Worm (Caenorhabditis elegans) whole organism, late embryonic: Measurements from ENCODE around the gene C17A2.7.
A peak's percentile ranks its signal among the peaks of the same experiment; 100 is the strongest.

Experiments
- C08G9.2 ChIP-seq: sonication (generic microtip); optimal IDR thresholded peaks from 2 replicates; lab custom pipeline; 2016; ENCODE audit warnings: mild to moderate bottlenecking, missing genetic modification characterization, moderate library complexity, missing compliant biosample characterization
- C38D4.7 ChIP-seq: fragments of 200-800 bp; sonication (Bioruptor generic); optimal IDR thresholded peaks from 2 replicates; lab custom pipeline; 2018; ENCODE audit warnings: mild to moderate bottlenecking, missing genetic modification characterization, moderate library complexity, missing compliant biosample characterization
- F13H6.1 ChIP-seq: sonication (generic microtip); optimal IDR thresholded peaks from 2 replicates; lab custom pipeline; 2016; ENCODE audit warnings: missing genetic modification characterization, missing compliant biosample characterization
- K02D7.2 ChIP-seq: sonication (generic microtip); optimal IDR thresholded peaks from 2 replicates; lab custom pipeline; 2017; ENCODE audit warnings: mild to moderate bottlenecking, missing genetic modification characterization, missing compliant biosample characterization
- K09A11.1 ChIP-seq: sonication (generic microtip); optimal IDR thresholded peaks from 2 replicates; lab custom pipeline; 2017; ENCODE audit warnings: antibody characterized with exemption, mild to moderate bottlenecking, missing genetic modification characterization, missing compliant biosample characterization; ENCODE audit not compliant: insufficient read depth
- T23F11.4 ChIP-seq: fragments of 200-800 bp; sonication (Bioruptor generic); optimal IDR thresholded peaks from 2 replicates; lab custom pipeline; 2018; ENCODE audit warnings: mild to moderate bottlenecking, missing genetic modification characterization, missing compliant biosample characterization
- ahr-1 ChIP-seq: sonication (generic microtip); optimal IDR thresholded peaks from 2 replicates; lab custom pipeline; 2016; ENCODE audit warnings: missing genetic modification characterization, missing compliant biosample characterization
- ama-1 ChIP-seq: fragments of 150-350 bp; optimal IDR thresholded peaks from 2 replicates; lab custom pipeline; 2014
- ceh-14 ChIP-seq: sonication (generic microtip); optimal IDR thresholded peaks from 2 replicates; lab custom pipeline; 2016; ENCODE audit warnings: missing genotype, missing genetic modification characterization, missing compliant biosample characterization
- ceh-18 ChIP-seq: sonication (generic microtip); optimal IDR thresholded peaks from 2 replicates; lab custom pipeline; 2016; ENCODE audit warnings: missing genetic modification characterization, missing compliant biosample characterization
- ceh-22 ChIP-seq: sonication (generic microtip); optimal IDR thresholded peaks from 2 replicates; lab custom pipeline; 2017; ENCODE audit warnings: missing biosample characterization, missing genetic modification characterization
- ceh-31 ChIP-seq: sonication (generic microtip); optimal IDR thresholded peaks from 2 replicates; lab custom pipeline; 2016; ENCODE audit warnings: missing genetic modification characterization, missing compliant biosample characterization
- ceh-9 ChIP-seq: sonication (generic microtip); optimal IDR thresholded peaks from 2 replicates; lab custom pipeline; 2016; ENCODE audit warnings: mild to moderate bottlenecking, missing genetic modification characterization, inconsistent platforms, missing compliant biosample characterization
- dmd-4 ChIP-seq: sonication (generic microtip); optimal IDR thresholded peaks from 2 replicates; lab custom pipeline; 2016; ENCODE audit warnings: borderline replicate concordance, missing genetic modification characterization, missing compliant biosample characterization
- elt-2 ChIP-seq: sonication (generic microtip); optimal IDR thresholded peaks from 2 replicates; lab custom pipeline; 2016; ENCODE audit warnings: missing genetic modification reagents, missing genetic modification characterization, missing compliant biosample characterization
- elt-4 ChIP-seq: sonication (generic microtip); optimal IDR thresholded peaks from 2 replicates; lab custom pipeline; 2016; ENCODE audit warnings: missing genetic modification characterization, missing compliant biosample characterization
- ets-4 ChIP-seq: sonication (generic microtip); optimal IDR thresholded peaks from 2 replicates; lab custom pipeline; 2016; ENCODE audit warnings: missing genetic modification characterization, missing compliant biosample characterization
- eyg-1 ChIP-seq: sonication (generic microtip); optimal IDR thresholded peaks from 2 replicates; lab custom pipeline; 2016; ENCODE audit warnings: missing genotype, missing genetic modification characterization, missing compliant biosample characterization
- fax-1 ChIP-seq: sonication (generic microtip); optimal IDR thresholded peaks from 2 replicates; lab custom pipeline; 2016; ENCODE audit warnings: missing genotype, missing genetic modification characterization, missing compliant biosample characterization
- fkh-6 ChIP-seq: sonication (generic microtip); optimal IDR thresholded peaks from 2 replicates; lab custom pipeline; 2016; ENCODE audit warnings: missing genetic modification characterization, missing compliant biosample characterization
- gmeb-2 ChIP-seq: sonication (generic microtip); optimal IDR thresholded peaks from 2 replicates; lab custom pipeline; 2016; ENCODE audit warnings: missing genetic modification characterization, inconsistent platforms, missing compliant biosample characterization
- hlh-15 ChIP-seq: sonication (generic microtip); optimal IDR thresholded peaks from 2 replicates; lab custom pipeline; 2016; ENCODE audit warnings: missing genetic modification characterization, missing compliant biosample characterization
- hlh-8 ChIP-seq: sonication (generic microtip); optimal IDR thresholded peaks from 2 replicates; lab custom pipeline; 2016; ENCODE audit warnings: missing genotype, missing genetic modification characterization, missing compliant biosample characterization
- lim-6 ChIP-seq: sonication (generic microtip); optimal IDR thresholded peaks from 2 replicates; lab custom pipeline; 2016; ENCODE audit warnings: missing genetic modification characterization, missing compliant biosample characterization
- nfya-1 ChIP-seq: sonication (generic microtip); optimal IDR thresholded peaks from 2 replicates; lab custom pipeline; 2017; ENCODE audit warnings: missing genetic modification characterization, mild to moderate bottlenecking, missing compliant biosample characterization, antibody characterized with exemption, moderate library complexity
- nhr-11 ChIP-seq: fragments of 150-350 bp; optimal IDR thresholded peaks from 2 replicates; lab custom pipeline; 2014; ENCODE audit warnings: missing biosample characterization, missing genetic modification characterization
- nhr-232 ChIP-seq: sonication (generic microtip); optimal IDR thresholded peaks from 2 replicates; lab custom pipeline; 2016; ENCODE audit warnings: missing genetic modification characterization, missing compliant biosample characterization
- npax-4 ChIP-seq: sonication (generic microtip); optimal IDR thresholded peaks from 2 replicates; lab custom pipeline; 2016; ENCODE audit warnings: missing genetic modification characterization, missing compliant biosample characterization
- odd-2 ChIP-seq: sonication (generic microtip); optimal IDR thresholded peaks from 2 replicates; lab custom pipeline; 2017; ENCODE audit warnings: antibody characterized with exemption, mild to moderate bottlenecking, missing genetic modification characterization, missing compliant biosample characterization
- pax-1 ChIP-seq: fragments of 150-350 bp; optimal IDR thresholded peaks from 2 replicates; lab custom pipeline; 2014; ENCODE audit warnings: missing biosample characterization, missing genetic modification characterization
- pha-4 ChIP-seq: fragments of 150-350 bp; optimal IDR thresholded peaks from 2 replicates; lab custom pipeline; 2018; ENCODE audit warnings: missing biosample characterization, missing genetic modification reagents, missing genetic modification characterization
- pqm-1 ChIP-seq: sonication (generic microtip); optimal IDR thresholded peaks from 2 replicates; lab custom pipeline; 2016; ENCODE audit warnings: missing genetic modification characterization, missing compliant biosample characterization
- ref-2 ChIP-seq: sonication (generic microtip); optimal IDR thresholded peaks from 2 replicates; lab custom pipeline; 2016; ENCODE audit warnings: missing genetic modification characterization, missing compliant biosample characterization
- rnt-1 ChIP-seq: sonication (generic microtip); optimal IDR thresholded peaks from 2 replicates; lab custom pipeline; 2016; ENCODE audit warnings: missing genetic modification characterization, missing compliant biosample characterization
- sox-2 ChIP-seq: fragments of 200-800 bp; sonication (Bioruptor generic); IDR thresholded peaks from 2 replicates; pipeline ENCODE4 v1.3.6; 2022; ENCODE audit warnings: missing genetic modification reagents, missing genetic modification characterization, missing compliant biosample characterization
- sox-4 ChIP-seq: sonication (generic microtip); optimal IDR thresholded peaks from 2 replicates; lab custom pipeline; 2017; ENCODE audit warnings: mild to moderate bottlenecking, missing genetic modification characterization, inconsistent platforms, missing compliant biosample characterization
- syd-9 ChIP-seq: sonication (generic microtip); optimal IDR thresholded peaks from 2 replicates; lab custom pipeline; 2016; ENCODE audit warnings: mild to moderate bottlenecking, missing genetic modification characterization, moderate library complexity, missing compliant biosample characterization
- tbx-2 ChIP-seq: sonication (generic microtip); optimal IDR thresholded peaks from 2 replicates; lab custom pipeline; 2016; ENCODE audit warnings: missing genetic modification characterization, missing compliant biosample characterization
- tbx-7 ChIP-seq: sonication (generic microtip); optimal IDR thresholded peaks from 2 replicates; lab custom pipeline; 2016; ENCODE audit warnings: missing genotype, missing genetic modification characterization, missing compliant biosample characterization
- ttx-3 ChIP-seq: sonication (generic microtip); optimal IDR thresholded peaks from 2 replicates; lab custom pipeline; 2016; ENCODE audit warnings: missing genetic modification reagents, missing genetic modification characterization, missing compliant biosample characterization
- unc-3 ChIP-seq, 2 experiments: fragments of 200-800 bp in 1 of 2; sonication (Bioruptor generic) in 1 of 2; sonication (generic microtip) in 1 of 2; conservative IDR thresholded peaks in 1 of 2; optimal IDR thresholded peaks in 1 of 2; 2 replicates each; pipeline versions ENCODE4 v1.3.6 to Lab custom; 2016 to 2022; ENCODE audit warnings: missing compliant biosample characterization in 2 of 2, missing genetic modification characterization in 2 of 2, missing genetic modification reagents in 1 of 2
- unc-42 ChIP-seq: sonication (generic microtip); optimal IDR thresholded peaks from 2 replicates; lab custom pipeline; 2016; ENCODE audit warnings: missing genotype, missing genetic modification characterization, missing compliant biosample characterization
- unc-86 ChIP-seq: sonication (generic microtip); optimal IDR thresholded peaks from 2 replicates; lab custom pipeline; 2016; ENCODE audit warnings: missing genetic modification characterization, missing compliant biosample characterization
- zip-5 ChIP-seq: sonication (generic microtip); optimal IDR thresholded peaks from 2 replicates; lab custom pipeline; 2016; ENCODE audit warnings: missing genetic modification characterization, missing compliant biosample characterization

C17A2.7 gene

DNA sequence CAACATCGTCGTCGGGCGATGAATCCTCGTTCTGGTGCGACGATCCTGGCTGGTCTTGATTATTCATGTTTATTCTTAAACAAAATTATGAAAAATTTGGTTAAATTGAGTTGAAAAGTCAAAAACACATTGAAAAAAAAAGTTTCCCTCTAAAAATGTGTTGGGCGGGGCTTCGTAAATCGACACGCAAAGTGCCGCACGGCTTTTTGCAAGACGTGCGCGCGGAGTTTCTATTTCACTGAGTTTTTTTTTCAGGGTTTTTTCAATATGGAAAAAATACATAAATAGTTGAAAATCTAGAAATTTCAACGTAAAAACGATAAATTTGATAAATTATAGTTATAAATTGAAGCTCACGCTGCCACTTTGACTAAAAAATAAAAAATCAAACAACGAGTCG lies 35.1 kb downstream of the C17A2.7 start, which contains the start of gene F54D10.5:
TSS of gene F54D10.5 (minus strand) at position 74 of the 400 bp plus-strand sequence.
- TF ChIP-seq tbx-2 (peak; percentile 74), ttx-3 (tag; lab: Kevin White, UChicago) (peak; percentile 36), pax-1 (tag; lab: Kevin White, UChicago) (peak; percentile 30), unc-3 (GFP tag; conservative IDR thresholded peaks at IDR 0.05; lab: Robert Waterston, UW) (no peak), unc-3 (tag; optimal IDR thresholded peaks at IDR 0.05; lab: Kevin White, UChicago) (no peak), K02D7.2 (peak; percentile 45), fax-1 (no peak), C38D4.7 (no peak), nhr-11 (no peak), K09A11.1 (tag; lab: Kevin White, UChicago) (peak; percentile 32), odd-2 (tag; lab: Kevin White, UChicago) (no peak), F13H6.1 (tag; lab: Kevin White, UChicago) (no peak), sox-4 (tag; lab: Kevin White, UChicago) (peak; percentile 4), ceh-31 (tag; lab: Kevin White, UChicago) (peak; percentile 53), fkh-6 (tag; lab: Kevin White, UChicago) (no peak), C08G9.2 (tag; lab: Kevin White, UChicago) (no peak), elt-2 (tag; lab: Kevin White, UChicago) (peak; percentile 78), ceh-22 (tag; lab: Kevin White, UChicago) (no peak), ceh-18 (tag; lab: Kevin White, UChicago) (peak; percentile 32), zip-5 (tag; lab: Kevin White, UChicago) (no peak), rnt-1 (tag; lab: Kevin White, UChicago) (no peak), ceh-14 (tag; lab: Kevin White, UChicago) (no peak), hlh-15 (tag; lab: Kevin White, UChicago) (no peak), ahr-1 (tag; lab: Kevin White, UChicago) (no peak), unc-86 (tag; lab: Kevin White, UChicago) (peak; percentile 45), pqm-1 (tag; lab: Kevin White, UChicago) (no peak), nfya-1 (tag; lab: Kevin White, UChicago) (peak; percentile 70), unc-42 (tag; lab: Kevin White, UChicago) (peak; percentile 6), gmeb-2 (no peak), nhr-232 (tag; lab: Kevin White, UChicago) (no peak)
- TF ChIP-seq, all 69 proteins: peak for 12

DNA sequence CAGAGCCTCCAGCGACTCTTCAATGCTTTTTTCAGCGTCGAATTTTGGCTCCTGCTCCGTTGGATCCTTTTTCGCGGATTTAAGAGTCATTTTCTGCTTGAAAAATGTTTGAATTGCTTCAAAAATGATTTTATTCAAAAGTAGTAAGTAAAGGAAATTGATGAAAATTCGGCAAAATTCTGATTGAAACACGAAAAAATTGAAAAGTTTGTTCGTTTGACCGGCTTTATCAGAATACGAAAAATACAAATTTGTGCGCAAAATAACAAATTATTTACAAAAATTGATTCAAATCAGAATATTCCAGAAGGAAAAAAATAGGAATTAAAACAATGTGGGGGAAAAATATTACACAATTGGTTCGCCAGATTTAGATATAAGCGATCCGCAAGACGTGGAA lies 36.2 kb downstream of the C17A2.7 start, which contains the start of gene F54D10.4:
TSS of gene F54D10.4 (minus strand) at position 101 of the 400 bp plus-strand sequence.
- no peak for TF ChIP-seq eyg-1 (tag; lab: Kevin White, UChicago)
- TF ChIP-seq K09A11.1 (tag; lab: Kevin White, UChicago), result no peak
- no peak for TF ChIP-seq sox-2 (GFP tag; lab: Robert Waterston, UW)
- no peak for TF ChIP-seq ama-1 (lab: Kevin White, UChicago)
- TF ChIP-seq nhr-11, result no peak
- TF ChIP-seq npax-4 (tag; lab: Kevin White, UChicago), result no peak
- TF ChIP-seq T23F11.4 (GFP tag; lab: Kevin White, UChicago), result no peak
- TF ChIP-seq nfya-1 (tag; lab: Kevin White, UChicago), result no peak
- TF ChIP-seq ceh-31 (tag; lab: Kevin White, UChicago), result no peak
- TF ChIP-seq elt-4 (tag; lab: Kevin White, UChicago), result no peak
- no peak for TF ChIP-seq tbx-7 (tag; lab: Kevin White, UChicago)
- no peak for TF ChIP-seq hlh-8

ce11 chrII:3805518-3805917 lies 37.7 kb downstream of the C17A2.7 start:
- TF ChIP-seq nfya-1 (tag; lab: Kevin White, UChicago), result no peak
- TF ChIP-seq ceh-31 (tag; lab: Kevin White, UChicago), result no peak
- TF ChIP-seq dmd-4 (tag; lab: Kevin White, UChicago), result no peak
- no peak for TF ChIP-seq fkh-6 (tag; lab: Kevin White, UChicago)
- TF ChIP-seq ceh-9, result no peak
- TF ChIP-seq ceh-22 (tag; lab: Kevin White, UChicago), result no peak
- TF ChIP-seq K02D7.2, result no peak
- no peak for TF ChIP-seq ceh-18 (tag; lab: Kevin White, UChicago)
- no peak for TF ChIP-seq syd-9 (tag; lab: Kevin White, UChicago)
- TF ChIP-seq K09A11.1 (tag; lab: Kevin White, UChicago), result no peak
- no peak for TF ChIP-seq pha-4 (tag; lab: Kevin White, UChicago)
- TF ChIP-seq ets-4 (tag; lab: Kevin White, UChicago), result no peak
- TF ChIP-seq gmeb-2, result no peak
- no peak for TF ChIP-seq F13H6.1 (tag; lab: Kevin White, UChicago)
- TF ChIP-seq ref-2 (tag; lab: Kevin White, UChicago), result no peak
- TF ChIP-seq elt-2 (tag; lab: Kevin White, UChicago), result no peak
- TF ChIP-seq lim-6 (tag; lab: Kevin White, UChicago), result no peak
- TF ChIP-seq unc-42 (tag; lab: Kevin White, UChicago), result no peak
